Worm (Caenorhabditis elegans): ENCODE results near the gene cpsf-2.

- no peak for TF ChIP-seq nhr-90 (tag; optimal IDR thresholded peaks at IDR 0.05; ENCODE audit: poor library complexity)
- TF ChIP-seq zag-1 (tag; optimal IDR thresholded peaks at IDR 0.05) = no peak
- TF ChIP-seq elt-2 (tag; optimal IDR thresholded peaks at IDR 0.05) = no peak
- TF ChIP-seq ceh-88 (GFP tag; IDR thresholded peaks at IDR 0.05) = no peak
- no peak for TF ChIP-seq rnt-1 (tag; optimal IDR thresholded peaks at IDR 0.05)
- TF ChIP-seq fos-1 (tag; optimal IDR thresholded peaks at IDR 0.05) = no peak
Observed at ce11 chrV:7138320-7138719, 40.7 kb upstream of the cpsf-2 start, which contains the start of gene str-112.
